Worm (Caenorhabditis elegans): Measurements from ENCODE around the gene ZK616.5.

Gene ZK616.5

ce11 chrIV:5364135-5364609, 27.6 kb upstream of the ZK616.5 start, which contains the start of the genes hda-6 and F41H10.4 (continued):
- TF ChIP-seq ceh-62 (tag; optimal IDR thresholded peaks at IDR 0.05) (no peak), unc-130 (GFP tag; optimal IDR thresholded peaks at IDR 0.05) (peak; percentile 85), lin-38 (GFP tag; IDR thresholded peaks at IDR 0.05) (peak; percentile 79), Y105C5A.15 (GFP tag; IDR thresholded peaks at IDR 0.05) (no peak), pqm-1 (tag; optimal IDR thresholded peaks at IDR 0.05) (no peak), vab-7 (GFP tag; IDR thresholded peaks at IDR 0.05) (no peak), ztf-7 (tag; optimal IDR thresholded peaks at IDR 0.05) (no peak), mes-2 (tag; optimal IDR thresholded peaks at IDR 0.05; ENCODE audit: poor library complexity, severe bottlenecking) (peak; percentile 97), nhr-102 (tag; optimal IDR thresholded peaks at IDR 0.05) (peak; percentile 9), madf-5 (GFP tag; IDR thresholded peaks at IDR 0.05) (no peak), ceh-20 (GFP tag; IDR thresholded peaks at IDR 0.05) (no peak), dve-1 (tag; optimal IDR thresholded peaks at IDR 0.05; ENCODE audit: insufficient read depth) (peak; percentile 69), dmd-8 (GFP tag; IDR thresholded peaks at IDR 0.05) (no peak), nhr-10 (tag; optimal IDR thresholded peaks at IDR 0.05) (no peak), nhr-76 (tag; optimal IDR thresholded peaks at IDR 0.05) (no peak), spr-3 (GFP tag; optimal IDR thresholded peaks at IDR 0.05) (no peak), ceh-44 (GFP tag; IDR thresholded peaks at IDR 0.05) (no peak), Y75B8A.6 (GFP tag; IDR thresholded peaks at IDR 0.05) (no peak), T26A8.4 (GFP tag; IDR thresholded peaks at IDR 0.05) (peak; percentile 38; the same call in 1 of the 2 replicates), nhr-42 (GFP tag; IDR thresholded peaks at IDR 0.05) (no peak), daf-8 (GFP tag; IDR thresholded peaks at IDR 0.05) (no peak), spr-1 (tag; optimal IDR thresholded peaks at IDR 0.05) (peak; percentile 18), attf-4 (tag; optimal IDR thresholded peaks at IDR 0.05) (no peak), nhr-111 (GFP tag; optimal IDR thresholded peaks at IDR 0.05) (no peak), aly-2 (tag; optimal IDR thresholded peaks at IDR 0.05) (no peak), jun-1 (tag; optimal IDR thresholded peaks at IDR 0.05) (no peak), D1046.2 (GFP tag; IDR thresholded peaks at IDR 0.05) (no peak), F10B5.3 (tag; optimal IDR thresholded peaks at IDR 0.05) (no peak), set-16 (GFP tag; IDR thresholded peaks at IDR 0.05) (no peak), lin-15B (tag; optimal IDR thresholded peaks at IDR 0.05) (peak; percentile 41), zip-11 (GFP tag; IDR thresholded peaks at IDR 0.05) (no peak), hlh-30 (tag; optimal IDR thresholded peaks at IDR 0.05; ENCODE audit: insufficient read depth) (peak; percentile 96), Y48G9A.11 (GFP tag; IDR thresholded peaks at IDR 0.05) (no peak), daf-12 (tag; optimal IDR thresholded peaks at IDR 0.05) (no peak), nhr-41 (GFP tag; IDR thresholded peaks at IDR 0.05) (no peak), F44E2.7 (GFP tag; IDR thresholded peaks at IDR 0.05) (no peak), lin-39 (tag; optimal IDR thresholded peaks at IDR 0.05) (no peak), aha-1 (tag) (peak; percentile 22), snpc-4 (tag; optimal IDR thresholded peaks at IDR 0.05) (no peak), egl-27 (tag; optimal IDR thresholded peaks at IDR 0.05) (no peak), lir-3 (tag; optimal IDR thresholded peaks at IDR 0.05) (no peak), egl-43 (GFP tag; IDR thresholded peaks at IDR 0.05) (no peak), F49E8.2 (tag; optimal IDR thresholded peaks at IDR 0.05; ENCODE audit: borderline replicate concordance) (no peak), gei-8 (GFP tag; optimal IDR thresholded peaks at IDR 0.05) (no peak), zfp-3 (GFP tag; conservative IDR thresholded peaks at IDR 0.05) (no peak), unc-39 (tag; optimal IDR thresholded peaks at IDR 0.05) (no peak), nhr-237 (tag; optimal IDR thresholded peaks at IDR 0.05) (no peak), mdt-29 (GFP tag; IDR thresholded peaks at IDR 0.05) (no peak), lin-13 (GFP tag; optimal IDR thresholded peaks at IDR 0.05) (peak; percentile 14), nhr-28 (tag; optimal IDR thresholded peaks at IDR 0.05) (peak; percentile 20), php-3 (GFP tag; IDR thresholded peaks at IDR 0.05) (no peak), mdl-1 (tag; optimal IDR thresholded peaks at IDR 0.05) (peak in 1 of 2 experiments; percentile 36), ztf-11 (tag; optimal IDR thresholded peaks at IDR 0.05) (no peak)
